Fruit fly (Drosophila melanogaster): ENCODE measurements around the gene CG42507.

DNA sequence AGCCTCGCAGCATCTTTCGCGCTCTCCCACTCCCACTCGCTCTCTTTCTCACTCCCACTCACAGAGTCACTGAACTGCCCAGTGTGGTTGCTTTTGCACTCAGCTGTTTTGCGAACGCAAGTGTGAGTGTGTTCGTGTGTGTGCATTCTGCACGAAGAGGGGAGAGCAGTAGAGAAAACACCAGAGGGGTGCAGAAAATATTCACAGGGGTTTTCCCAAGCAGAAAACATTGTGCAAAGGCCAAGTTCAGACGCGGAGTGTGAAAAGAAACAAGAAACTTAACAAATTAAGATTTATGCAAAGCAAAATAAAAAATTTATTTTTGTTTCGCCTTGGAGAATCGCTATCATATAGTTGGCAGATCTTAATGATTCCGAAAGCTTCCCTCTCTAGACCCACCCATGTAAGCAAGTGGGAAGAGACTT, 27.7 kb upstream of the CG42507 start:
- TF ChIP-seq Clk (GFP tag; optimal IDR thresholded peaks at IDR 0.05) (peak; percentile 69), CG5204 (GFP tag; optimal IDR thresholded peaks at IDR 0.05) (peak; percentile 73), Crg-1 (GFP tag; optimal IDR thresholded peaks at IDR 0.05) (no peak), CG33017 (tag; optimal IDR thresholded peaks at IDR 0.05) (peak; percentile 24), cnc (optimal IDR thresholded peaks at IDR 0.05) (no peak), tj (GFP tag; optimal IDR thresholded peaks at IDR 0.05) (no peak), Mnt (GFP tag; optimal IDR thresholded peaks at IDR 0.05) (peak; percentile 3), bab1 (GFP tag; optimal IDR thresholded peaks at IDR 0.05) (peak; percentile 74), pad (GFP tag; optimal IDR thresholded peaks at IDR 0.05) (peak; percentile 29), CG11617 (GFP tag; optimal IDR thresholded peaks at IDR 0.05) (no peak), cic (GFP tag; optimal IDR thresholded peaks at IDR 0.05) (no peak), CG12768 (GFP tag; optimal IDR thresholded peaks at IDR 0.05) (peak; percentile 75), kay (GFP tag; ENCODE audit: borderline replicate concordance) (no peak), CG7101 (tag; optimal IDR thresholded peaks at IDR 0.05) (peak; percentile 16)

All from whole organism, adult.